Fruit fly (Drosophila melanogaster): ENCODE data around the gene Octalpha2R.

- TF ChIP-seq CG8478 (optimal IDR thresholded peaks at IDR 0.05) (no peak), CTCF (optimal IDR thresholded peaks at IDR 0.05) (no peak)
Measured at dm6 chr3R:18804278-18804903, 44.6 kb downstream of the Octalpha2R start.
